Fruit fly (Drosophila melanogaster): ENCODE results near the gene nSyb.

The nSyb gene

DNA sequence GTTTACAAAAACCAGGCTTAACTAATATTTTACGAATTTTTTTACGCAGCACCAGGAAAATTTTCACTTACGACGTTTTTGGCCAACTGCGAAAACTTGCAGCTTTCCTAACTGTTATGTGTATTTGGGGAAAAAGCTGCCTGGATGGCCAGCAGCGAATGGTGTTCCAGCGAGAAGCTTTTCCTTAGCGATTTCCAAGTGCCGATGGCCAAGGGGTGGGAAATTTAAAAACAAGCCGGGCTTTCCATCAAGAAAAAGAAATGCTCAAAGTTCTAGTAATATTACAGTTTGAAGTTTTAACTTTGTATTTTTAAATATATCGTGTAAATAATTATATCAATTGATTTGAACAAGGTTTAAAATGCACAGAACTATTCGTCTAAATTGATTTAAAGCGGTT, at the start of gene nSyb:
nSyb (minus strand) TSS at position 101 of the 400 bp plus-strand sequence.
- TF ChIP-seq CG14655 (GFP tag; optimal IDR thresholded peaks at IDR 0.05), result no peak
- no peak for TF ChIP-seq CG15710 (tag; optimal IDR thresholded peaks at IDR 0.05)
- no peak for TF ChIP-seq Ets98B (GFP tag; IDR thresholded peaks at IDR 0.05)
- TF ChIP-seq gl (tag; optimal IDR thresholded peaks at IDR 0.05), result no peak
- no peak for TF ChIP-seq CG34367 (tag; optimal IDR thresholded peaks at IDR 0.05)
- TF ChIP-seq CG8301 (tag; optimal IDR thresholded peaks at IDR 0.05), result no peak
- no peak for TF ChIP-seq Pif1B (GFP tag; optimal IDR thresholded peaks at IDR 0.05)
- TF ChIP-seq CG8159 (tag; optimal IDR thresholded peaks at IDR 0.05), result no peak
- no peak for TF ChIP-seq fd96Ca (GFP tag; IDR thresholded peaks at IDR 0.05)
- TF ChIP-seq Pif1A (GFP tag; optimal IDR thresholded peaks at IDR 0.05), result no peak
- no peak for TF ChIP-seq CG9948 (tag; optimal IDR thresholded peaks at IDR 0.05)
- no peak for TF ChIP-seq D1 (tag; optimal IDR thresholded peaks at IDR 0.05)
- TF ChIP-seq Snoo (tag; optimal IDR thresholded peaks at IDR 0.05), result no peak
- TF ChIP-seq CG4496 (GFP tag; IDR thresholded peaks at IDR 0.05), result no peak
- no peak for TF ChIP-seq CG32121 (GFP tag; IDR thresholded peaks at IDR 0.05)
- no peak for TF ChIP-seq CG12605 (GFP tag; IDR thresholded peaks at IDR 0.05)

DNA sequence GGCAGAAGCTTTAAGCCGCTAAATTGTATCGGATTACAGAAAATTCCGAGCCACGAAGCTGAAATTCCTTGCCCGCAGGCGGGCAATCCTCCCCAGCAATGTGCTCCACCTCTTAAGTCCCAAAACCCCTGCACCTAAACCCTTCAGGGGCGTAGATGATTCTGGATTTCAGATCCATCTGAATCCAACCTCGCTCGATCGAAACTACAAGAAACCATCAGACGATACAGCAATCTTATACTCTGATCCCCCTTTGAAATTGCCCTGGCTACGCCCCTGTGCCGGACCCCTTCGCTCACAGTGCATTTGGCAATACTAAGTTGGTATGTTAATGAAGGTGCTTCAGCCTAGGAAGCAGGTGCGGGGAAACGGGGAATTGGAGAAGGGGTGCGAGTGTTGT, 45.5 kb upstream of the nSyb start:
- TF ChIP-seq fd96Ca (GFP tag; IDR thresholded peaks at IDR 0.05) (peak; percentile 71; the same call in 2 of the 3 replicates), Pif1B (GFP tag; optimal IDR thresholded peaks at IDR 0.05) (peak; percentile 68), rn (GFP tag; IDR thresholded peaks at IDR 0.05) (no peak; the same call in 1 of the 2 replicates), CG13204 (GFP tag; optimal IDR thresholded peaks at IDR 0.05) (no peak), CG8301 (tag; optimal IDR thresholded peaks at IDR 0.05) (peak; percentile 26), CG4496 (GFP tag; IDR thresholded peaks at IDR 0.05) (peak; percentile 82), CG34367 (tag; optimal IDR thresholded peaks at IDR 0.05) (peak; percentile 41), CG15710 (tag; optimal IDR thresholded peaks at IDR 0.05) (peak; percentile 67), D1 (tag; optimal IDR thresholded peaks at IDR 0.05) (no peak), gl (tag; optimal IDR thresholded peaks at IDR 0.05) (peak; percentile 44), EcR (GFP tag; optimal IDR thresholded peaks at IDR 0.05) (no peak), Snoo (tag; optimal IDR thresholded peaks at IDR 0.05) (peak; percentile 17), Ets98B (GFP tag; IDR thresholded peaks at IDR 0.05) (0 out of 2 replicates have a peak, but pooled peaks have one; percentile 21), CG32121 (GFP tag; IDR thresholded peaks at IDR 0.05) (no peak), CG10348 (GFP tag; IDR thresholded peaks at IDR 0.05) (no peak), CG14655 (GFP tag; optimal IDR thresholded peaks at IDR 0.05) (peak; percentile 57), CG17806 (tag; optimal IDR thresholded peaks at IDR 0.05) (peak; percentile 64), CG8159 (tag; optimal IDR thresholded peaks at IDR 0.05) (peak; percentile 77), Pif1A (GFP tag; optimal IDR thresholded peaks at IDR 0.05) (peak; percentile 66), CG12605 (GFP tag; IDR thresholded peaks at IDR 0.05) (peak; percentile 77), CG9948 (tag; optimal IDR thresholded peaks at IDR 0.05) (peak; percentile 63)

DNA sequence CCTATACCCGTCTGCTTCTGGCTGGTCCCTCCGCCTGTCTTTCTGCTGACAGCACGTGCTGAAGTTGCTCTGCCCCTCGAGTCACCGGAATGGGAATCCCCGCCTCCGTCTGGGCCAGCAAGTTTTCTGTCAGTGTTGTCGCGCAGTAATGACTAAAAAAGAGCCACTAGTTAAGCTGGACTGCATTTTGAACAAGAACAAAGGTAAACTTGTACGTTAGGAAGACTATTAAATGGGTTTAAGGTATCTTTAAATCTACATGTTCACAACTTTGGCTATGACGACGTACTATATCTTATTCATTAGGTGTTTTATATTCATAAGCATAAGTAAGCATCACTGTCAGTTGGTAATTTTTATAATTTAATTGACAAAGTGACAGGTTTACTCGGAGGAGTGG, 41.8 kb upstream of the nSyb start:
- TF ChIP-seq Snoo (tag; optimal IDR thresholded peaks at IDR 0.05), result peak; percentile 39
- TF ChIP-seq Pif1B (GFP tag; optimal IDR thresholded peaks at IDR 0.05), result peak; percentile 11
- TF ChIP-seq CG14655 (GFP tag; optimal IDR thresholded peaks at IDR 0.05), result peak; percentile 35
- peak; percentile 28 for TF ChIP-seq CG9948 (tag; optimal IDR thresholded peaks at IDR 0.05)
- peak; percentile 9 for TF ChIP-seq CG8301 (tag; optimal IDR thresholded peaks at IDR 0.05)
- no peak for TF ChIP-seq CG13204 (GFP tag; optimal IDR thresholded peaks at IDR 0.05)
- no peak for TF ChIP-seq fd96Ca (GFP tag; IDR thresholded peaks at IDR 0.05)
- TF ChIP-seq EcR (GFP tag; optimal IDR thresholded peaks at IDR 0.05), result peak; percentile 23
- TF ChIP-seq gl (tag; optimal IDR thresholded peaks at IDR 0.05), result peak; percentile 5
- TF ChIP-seq CG32121 (GFP tag; IDR thresholded peaks at IDR 0.05), result no peak
- TF ChIP-seq CG12605 (GFP tag; IDR thresholded peaks at IDR 0.05), result no peak
- peak; percentile 38 for TF ChIP-seq CG15710 (tag; optimal IDR thresholded peaks at IDR 0.05)
- TF ChIP-seq CG34367 (tag; optimal IDR thresholded peaks at IDR 0.05), result no peak
- no peak for TF ChIP-seq Ets98B (GFP tag; IDR thresholded peaks at IDR 0.05)
- TF ChIP-seq CG8159 (tag; optimal IDR thresholded peaks at IDR 0.05), result peak; percentile 61
- no peak for TF ChIP-seq CG10348 (GFP tag; IDR thresholded peaks at IDR 0.05)
- no peak for TF ChIP-seq D1 (tag; optimal IDR thresholded peaks at IDR 0.05)
- peak; percentile 36 for TF ChIP-seq Pif1A (GFP tag; optimal IDR thresholded peaks at IDR 0.05)
- no peak for TF ChIP-seq rn (GFP tag; IDR thresholded peaks at IDR 0.05)
- no peak for TF ChIP-seq CG4496 (GFP tag; IDR thresholded peaks at IDR 0.05)
- peak; percentile 23 for TF ChIP-seq CG17806 (tag; optimal IDR thresholded peaks at IDR 0.05)

DNA sequence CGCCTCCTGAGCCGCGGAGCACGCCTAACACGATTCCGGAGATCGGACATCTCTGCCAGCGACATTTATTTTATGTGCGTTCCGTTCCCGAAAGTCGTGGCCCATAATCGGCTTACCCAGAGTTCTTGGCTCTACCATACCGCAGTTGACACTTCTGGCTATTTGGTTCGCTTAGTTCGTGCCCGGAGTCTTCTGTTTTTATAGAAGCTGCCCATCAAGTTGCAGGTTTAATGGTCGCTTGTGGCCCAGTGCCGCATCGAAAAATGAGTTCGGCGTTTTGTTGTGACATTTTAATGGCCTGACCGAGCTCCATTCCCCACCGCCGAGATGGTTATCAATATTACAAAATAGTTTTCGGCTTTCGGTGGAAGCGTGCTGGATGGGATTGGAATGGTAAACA, 38.7 kb upstream of the nSyb start:
- no peak for TF ChIP-seq Pif1B (GFP tag; optimal IDR thresholded peaks at IDR 0.05)
- TF ChIP-seq CG34367 (tag; optimal IDR thresholded peaks at IDR 0.05), result no peak
- no peak for TF ChIP-seq rn (GFP tag; IDR thresholded peaks at IDR 0.05)
- no peak for TF ChIP-seq CG8159 (tag; optimal IDR thresholded peaks at IDR 0.05)
- TF ChIP-seq D1 (tag; optimal IDR thresholded peaks at IDR 0.05), result no peak
- no peak for TF ChIP-seq CG17806 (tag; optimal IDR thresholded peaks at IDR 0.05)
- TF ChIP-seq Snoo (tag; optimal IDR thresholded peaks at IDR 0.05), result no peak
- no peak for TF ChIP-seq gl (tag; optimal IDR thresholded peaks at IDR 0.05)
- no peak for TF ChIP-seq CG13204 (GFP tag; optimal IDR thresholded peaks at IDR 0.05)
- TF ChIP-seq fd96Ca (GFP tag; IDR thresholded peaks at IDR 0.05), result no peak

DNA sequence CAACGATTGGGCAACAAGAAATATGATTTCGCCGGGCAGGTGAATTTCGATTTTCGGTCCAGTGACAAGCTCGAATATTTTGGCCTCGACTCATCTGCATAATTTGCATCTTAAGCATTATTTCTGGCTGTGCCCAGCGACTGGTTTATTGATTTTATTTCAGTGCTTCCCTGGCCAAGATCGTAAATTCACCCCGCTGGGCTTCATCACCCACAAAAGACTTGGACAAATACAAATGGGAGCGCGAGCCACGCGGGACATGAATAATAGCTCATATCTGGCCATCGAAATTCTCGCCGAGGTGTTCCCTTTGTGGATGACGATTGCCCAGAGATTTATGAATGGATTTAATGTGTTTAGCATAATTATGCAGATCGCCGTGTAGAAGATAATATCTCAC, 37.7 kb upstream of the nSyb start:
- TF ChIP-seq Pif1A (GFP tag; optimal IDR thresholded peaks at IDR 0.05), result no peak
- TF ChIP-seq D1 (tag; optimal IDR thresholded peaks at IDR 0.05), result no peak
- TF ChIP-seq rn (GFP tag; IDR thresholded peaks at IDR 0.05), result no peak
- TF ChIP-seq CG32121 (GFP tag; IDR thresholded peaks at IDR 0.05), result no peak
- TF ChIP-seq CG8159 (tag; optimal IDR thresholded peaks at IDR 0.05), result no peak
- no peak for TF ChIP-seq fd96Ca (GFP tag; IDR thresholded peaks at IDR 0.05)
- TF ChIP-seq Ets98B (GFP tag; IDR thresholded peaks at IDR 0.05), result no peak
- no peak for TF ChIP-seq CG14655 (GFP tag; optimal IDR thresholded peaks at IDR 0.05)
- no peak for TF ChIP-seq CG8301 (tag; optimal IDR thresholded peaks at IDR 0.05)
- TF ChIP-seq Snoo (tag; optimal IDR thresholded peaks at IDR 0.05), result no peak
- no peak for TF ChIP-seq CG12605 (GFP tag; IDR thresholded peaks at IDR 0.05)
- TF ChIP-seq CG4496 (GFP tag; IDR thresholded peaks at IDR 0.05), result no peak
- no peak for TF ChIP-seq CG17806 (tag; optimal IDR thresholded peaks at IDR 0.05)
- TF ChIP-seq CG34367 (tag; optimal IDR thresholded peaks at IDR 0.05), result no peak
- no peak for TF ChIP-seq CG13204 (GFP tag; optimal IDR thresholded peaks at IDR 0.05)
- no peak for TF ChIP-seq CG9948 (tag; optimal IDR thresholded peaks at IDR 0.05)

Measured in whole organism, pupa.